Worm (Caenorhabditis elegans) whole organism, mixed stage, embryonic: ENCODE measurements around the gene ttr-29.

Experiments used
- M03D4.4 ChIP-seq: sonication (generic microtip); optimal IDR thresholded peaks from 2 replicates; lab custom pipeline; 2017; ENCODE audit warnings: mild to moderate bottlenecking, missing genetic modification characterization, missing compliant biosample characterization
- blmp-1 ChIP-seq: fragments of 150-350 bp; optimal IDR thresholded peaks from 2 replicates; lab custom pipeline; 2014; ENCODE audit warnings: missing biosample characterization, missing genetic modification characterization
- ceh-39 ChIP-seq: fragments of 150-350 bp; optimal IDR thresholded peaks from 2 replicates; lab custom pipeline; 2014; ENCODE audit warnings: missing biosample characterization, missing genetic modification characterization
- ceh-43 ChIP-seq: fragments of 200-800 bp; sonication (Bioruptor generic); optimal IDR thresholded peaks from 2 replicates; lab custom pipeline; 2018; ENCODE audit warnings: mild to moderate bottlenecking, missing genetic modification characterization, moderate library complexity, missing compliant biosample characterization
- ceh-83 ChIP-seq: fragments of 200-800 bp; sonication (Bioruptor generic); optimal IDR thresholded peaks from 2 replicates; lab custom pipeline; 2018; ENCODE audit warnings: mild to moderate bottlenecking, missing genetic modification characterization, missing compliant biosample characterization
- ces-1 ChIP-seq: fragments of 150-350 bp; optimal IDR thresholded peaks from 2 replicates; lab custom pipeline; 2014; ENCODE audit warnings: missing biosample characterization, missing genetic modification reagents, missing genetic modification characterization
- cnd-1 ChIP-seq: fragments of 200-800 bp; sonication (Bioruptor generic); optimal IDR thresholded peaks from 2 replicates; lab custom pipeline; 2018; ENCODE audit warnings: mild to moderate bottlenecking, missing genetic modification characterization, missing compliant biosample characterization
- drap-1 ChIP-seq: fragments of 200-800 bp; sonication (Bioruptor generic); optimal IDR thresholded peaks from 3 replicates; lab custom pipeline; 2018; ENCODE audit warnings: mild to moderate bottlenecking, missing genetic modification characterization, missing compliant biosample characterization
- elt-3 ChIP-seq: fragments of 150-350 bp; optimal IDR thresholded peaks from 2 replicates; lab custom pipeline; 2014; ENCODE audit warnings: missing biosample characterization, missing genetic modification characterization
- flh-1 ChIP-seq: fragments of 200-800 bp; sonication (Bioruptor generic); optimal IDR thresholded peaks from 2 replicates; lab custom pipeline; 2018; ENCODE audit warnings: mild to moderate bottlenecking, missing genetic modification characterization, moderate library complexity, missing compliant biosample characterization
- hlh-1 ChIP-seq: fragments of 150-350 bp; optimal IDR thresholded peaks from 2 replicates; lab custom pipeline; 2014; ENCODE audit warnings: missing biosample characterization, missing genetic modification reagents, missing genetic modification characterization
- lin-13 ChIP-seq: fragments of 150-350 bp; optimal IDR thresholded peaks from 2 replicates; lab custom pipeline; 2014; ENCODE audit warnings: missing biosample characterization, missing genetic modification characterization
- lin-32 ChIP-seq: fragments of 200-800 bp; sonication (Bioruptor generic); optimal IDR thresholded peaks from 2 replicates; lab custom pipeline; 2018; ENCODE audit warnings: mild to moderate bottlenecking, missing genetic modification characterization, missing compliant biosample characterization
- lsy-2 ChIP-seq: fragments of 150-350 bp; optimal IDR thresholded peaks from 2 replicates; lab custom pipeline; 2014; ENCODE audit warnings: missing biosample characterization, missing genetic modification characterization
- mab-5 ChIP-seq: fragments of 150-350 bp; optimal IDR thresholded peaks from 2 replicates; lab custom pipeline; 2014; ENCODE audit warnings: missing biosample characterization, missing genetic modification characterization
- mep-1 ChIP-seq: fragments of 150-350 bp; optimal IDR thresholded peaks from 2 replicates; lab custom pipeline; 2017; ENCODE audit warnings: missing biosample characterization, missing genetic modification reagents, missing genetic modification characterization, inconsistent platforms
- mls-2 ChIP-seq: sonication (generic microtip); optimal IDR thresholded peaks from 2 replicates; lab custom pipeline; 2016; ENCODE audit warnings: mild to moderate bottlenecking, missing genetic modification characterization, moderate library complexity, missing compliant biosample characterization
- nhr-12 ChIP-seq: fragments of 150-350 bp; optimal IDR thresholded peaks from 2 replicates; lab custom pipeline; 2014; ENCODE audit warnings: missing biosample characterization, missing genetic modification characterization
- nhr-237 ChIP-seq: fragments of 150-350 bp; optimal IDR thresholded peaks from 2 replicates; lab custom pipeline; 2014; ENCODE audit warnings: missing biosample characterization, missing genetic modification characterization
- nhr-28 ChIP-seq: fragments of 150-350 bp; optimal IDR thresholded peaks from 2 replicates; lab custom pipeline; 2014; ENCODE audit warnings: missing biosample characterization, missing genetic modification characterization
- nhr-76 ChIP-seq: sonication (generic microtip); optimal IDR thresholded peaks from 2 replicates; lab custom pipeline; 2017; ENCODE audit warnings: missing biosample characterization, missing genetic modification characterization
- pha-4 ChIP-seq: fragments of 150-350 bp; optimal IDR thresholded peaks from 2 replicates; lab custom pipeline; 2018; ENCODE audit warnings: missing biosample characterization, missing genetic modification reagents, missing genetic modification characterization
- sem-2 ChIP-seq: fragments of 200-800 bp; sonication (Bioruptor generic); optimal IDR thresholded peaks from 2 replicates; lab custom pipeline; 2018; ENCODE audit warnings: mild to moderate bottlenecking, missing genetic modification characterization, missing compliant biosample characterization
- snpc-4 ChIP-seq: fragments of 150-350 bp; optimal IDR thresholded peaks from 2 replicates; lab custom pipeline; 2014; ENCODE audit warnings: missing biosample characterization, missing genetic modification characterization
- sptf-1 ChIP-seq: sonication (generic microtip); optimal IDR thresholded peaks from 2 replicates; lab custom pipeline; 2017; ENCODE audit warnings: mild to moderate bottlenecking, missing genetic modification characterization, moderate library complexity, missing compliant biosample characterization
- unc-39 ChIP-seq: fragments of 150-350 bp; optimal IDR thresholded peaks from 2 replicates; lab custom pipeline; 2014; ENCODE audit warnings: missing biosample characterization, missing genetic modification characterization
- zip-8 ChIP-seq: fragments of 150-350 bp; optimal IDR thresholded peaks from 2 replicates; lab custom pipeline; 2014; ENCODE audit warnings: missing biosample characterization, missing genetic modification characterization
- ztf-11 ChIP-seq: fragments of 150-350 bp; optimal IDR thresholded peaks from 2 replicates; lab custom pipeline; 2014; ENCODE audit warnings: missing biosample characterization, missing genetic modification characterization

Gene ttr-29

DNA sequence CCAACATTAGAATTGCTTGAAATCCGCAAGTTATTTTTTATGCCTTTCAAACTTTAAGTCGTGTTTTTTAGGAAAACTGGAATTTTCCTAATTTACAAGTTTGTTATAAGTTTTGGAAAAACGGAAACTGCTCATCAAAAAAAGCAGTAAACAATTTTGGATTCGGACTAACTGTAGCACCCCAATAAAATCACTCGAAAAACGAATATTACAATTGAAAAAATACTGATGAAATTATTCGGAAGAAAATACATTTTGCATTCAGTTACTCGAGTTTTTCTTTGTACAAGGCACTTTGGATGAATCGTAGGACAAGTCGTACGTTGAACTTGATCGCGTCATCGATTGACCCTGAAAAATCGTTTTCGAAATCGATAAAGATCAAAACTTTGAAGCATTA is 24.3 kb downstream of the ttr-29 start:
- TF ChIP-seq M03D4.4 = no peak
- TF ChIP-seq nhr-76 = no peak
- no peak for TF ChIP-seq lin-13 (tag; lab: Kevin White, UChicago)
- TF ChIP-seq flh-1 (GFP tag; lab: Kevin White, UChicago) = no peak
- TF ChIP-seq drap-1 (GFP tag; lab: Kevin White, UChicago) = no peak
- TF ChIP-seq ces-1 (GFP tag; lab: Kevin White, UChicago) = no peak
- TF ChIP-seq sem-2 (GFP tag; lab: Kevin White, UChicago) = no peak
- no peak for TF ChIP-seq hlh-1 (tag; lab: Kevin White, UChicago)
- no peak for TF ChIP-seq ceh-39 (tag; lab: Kevin White, UChicago)
- TF ChIP-seq pha-4 (tag; lab: Kevin White, UChicago) = no peak
- TF ChIP-seq ceh-83 = no peak
- TF ChIP-seq mls-2 (tag; lab: Kevin White, UChicago) = no peak
- no peak for TF ChIP-seq elt-3
- TF ChIP-seq mep-1 (tag; lab: Kevin White, UChicago) = no peak

DNA sequence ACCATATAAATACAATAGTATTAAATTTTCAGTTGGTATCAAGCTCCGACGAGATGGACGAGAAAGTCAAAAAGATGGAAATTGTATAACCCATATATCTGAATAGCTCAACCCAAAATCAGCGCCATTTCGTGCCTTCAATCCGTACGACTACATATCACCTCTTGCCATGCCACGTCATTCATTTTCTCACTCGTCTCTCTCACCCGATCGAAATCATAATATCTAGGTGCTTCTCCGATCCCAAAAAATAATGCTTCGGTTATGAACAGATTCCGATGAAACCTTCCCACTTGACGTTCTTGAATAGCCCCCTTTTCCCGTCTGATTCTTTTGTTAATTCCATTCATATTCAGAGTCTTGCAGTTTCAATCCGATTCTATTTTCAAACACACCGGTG is 25.2 kb downstream of the ttr-29 start:
- TF ChIP-seq hlh-1 (tag; lab: Kevin White, UChicago) = no peak
- TF ChIP-seq, all 35 proteins: peak for 0

DNA sequence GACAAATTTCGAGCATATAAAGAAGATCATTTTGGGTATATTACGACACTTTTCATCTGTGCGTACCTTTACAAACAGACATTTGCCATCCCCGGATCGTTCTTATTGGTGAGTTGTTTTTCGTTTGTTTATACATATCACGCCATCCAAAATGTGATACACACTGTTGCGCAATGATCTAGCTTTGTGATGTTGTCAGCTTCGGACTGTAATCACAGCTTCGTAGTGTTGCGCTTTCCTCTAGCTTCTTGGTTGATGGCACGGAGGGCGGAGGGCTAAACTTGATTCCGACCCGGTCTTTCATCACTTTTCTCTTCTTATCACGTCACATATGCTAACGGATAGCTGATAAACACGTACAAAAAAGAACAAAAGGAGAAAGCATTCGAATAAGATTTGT is 27.3 kb downstream of the ttr-29 start:
- TF ChIP-seq zip-8 (tag; lab: Kevin White, UChicago) = peak; percentile 79
- no peak for TF ChIP-seq sptf-1 (tag; lab: Kevin White, UChicago)

DNA sequence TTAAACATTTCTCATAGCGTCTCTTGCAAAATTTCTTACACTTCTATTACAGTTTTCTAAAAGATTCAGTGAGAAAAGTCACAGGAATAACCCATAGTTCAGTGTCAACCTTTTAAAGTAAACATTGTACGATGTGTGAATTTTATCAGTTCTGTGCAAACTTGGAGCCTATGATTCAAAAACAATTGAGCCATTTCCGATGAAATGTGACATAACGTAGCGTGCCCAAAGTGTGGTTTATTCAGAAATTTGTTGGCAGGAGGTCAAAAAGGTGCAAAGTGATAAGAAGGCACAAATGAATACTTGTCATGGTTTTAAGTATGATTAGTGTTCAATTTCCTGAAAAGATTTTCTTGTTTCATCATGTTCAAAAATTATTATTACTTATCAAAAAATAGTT is 29.1 kb downstream of the ttr-29 start:
- no peak for TF ChIP-seq zip-8 (tag; lab: Kevin White, UChicago)

DNA sequence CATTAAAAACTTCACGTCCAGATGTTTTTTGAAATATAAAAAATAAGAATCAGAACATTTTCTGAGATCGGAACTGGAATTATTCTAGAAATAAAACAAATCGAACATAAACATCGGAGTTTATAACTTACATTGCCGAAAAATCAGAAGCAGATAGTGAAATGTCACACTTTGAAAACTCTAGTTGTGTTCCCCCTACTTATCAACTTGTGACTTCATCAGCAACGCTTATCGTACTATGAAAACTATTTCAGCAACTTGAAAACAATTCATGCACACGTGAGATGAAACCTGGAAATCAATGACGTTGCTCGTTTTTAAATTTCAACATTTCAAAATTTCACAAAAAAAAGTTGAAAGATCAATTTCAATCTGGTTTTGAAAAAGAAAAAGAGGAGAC is 29.9 kb downstream of the ttr-29 start:
- TF ChIP-seq sptf-1 (tag; lab: Kevin White, UChicago) (no peak), lin-13 (tag; lab: Kevin White, UChicago) (no peak), ceh-83 (no peak), lin-32 (GFP tag; lab: Kevin White, UChicago) (no peak), nhr-237 (tag; lab: Kevin White, UChicago) (no peak), pha-4 (tag; lab: Kevin White, UChicago) (no peak), ztf-11 (no peak), hlh-1 (tag; lab: Kevin White, UChicago) (no peak), ceh-43 (no peak), nhr-12 (tag; lab: Kevin White, UChicago) (no peak), M03D4.4 (no peak), cnd-1 (no peak), lsy-2 (no peak), nhr-76 (no peak), unc-39 (tag; lab: Kevin White, UChicago) (no peak)

DNA sequence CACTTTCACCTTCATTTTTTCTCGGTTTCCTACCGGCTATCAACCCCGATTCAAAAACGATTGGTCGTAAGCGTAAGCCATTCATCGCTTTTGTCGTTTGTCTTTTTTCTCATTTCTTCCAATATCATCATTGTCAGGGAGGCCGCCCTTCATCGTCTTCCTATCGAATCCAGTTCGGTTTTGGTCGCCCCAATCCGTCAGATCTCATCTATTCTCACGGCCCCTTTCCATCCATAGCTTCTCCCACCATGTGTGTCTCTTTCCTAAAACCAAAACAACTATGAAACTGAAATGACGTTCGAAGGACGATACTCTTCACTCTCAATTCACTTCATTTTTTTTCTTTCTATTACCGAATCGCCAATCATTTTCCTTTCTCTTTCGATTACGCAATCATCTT is 30.8 kb downstream of the ttr-29 start:
- no peak for TF ChIP-seq cnd-1
- peak; percentile 75 for TF ChIP-seq blmp-1 (tag; lab: Kevin White, UChicago)

DNA sequence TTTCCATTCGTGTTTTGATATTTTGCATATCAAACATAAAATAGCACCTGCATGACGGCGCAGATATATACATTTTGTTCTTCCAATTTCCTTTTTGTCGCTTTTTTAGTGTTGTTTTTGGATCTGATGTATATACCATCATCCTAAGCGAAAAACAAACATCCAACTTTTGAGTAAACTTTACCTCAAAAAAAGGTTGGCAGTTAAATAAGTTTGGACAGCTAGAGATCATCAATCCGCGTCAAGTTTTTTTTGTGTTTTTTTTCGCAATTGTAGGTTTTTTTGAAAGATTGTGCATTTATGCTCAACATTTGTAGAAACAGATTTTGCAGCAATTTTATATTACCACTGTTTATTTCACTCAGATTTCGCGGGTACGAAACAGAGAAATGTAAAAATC is 34.9 kb downstream of the ttr-29 start, which contains the start of gene bus-19:
bus-19 (plus strand) TSS at position 301 of the 400 bp plus-strand sequence.
- no peak for TF ChIP-seq ceh-83
- no peak for TF ChIP-seq nhr-28
- no peak for TF ChIP-seq mab-5

DNA sequence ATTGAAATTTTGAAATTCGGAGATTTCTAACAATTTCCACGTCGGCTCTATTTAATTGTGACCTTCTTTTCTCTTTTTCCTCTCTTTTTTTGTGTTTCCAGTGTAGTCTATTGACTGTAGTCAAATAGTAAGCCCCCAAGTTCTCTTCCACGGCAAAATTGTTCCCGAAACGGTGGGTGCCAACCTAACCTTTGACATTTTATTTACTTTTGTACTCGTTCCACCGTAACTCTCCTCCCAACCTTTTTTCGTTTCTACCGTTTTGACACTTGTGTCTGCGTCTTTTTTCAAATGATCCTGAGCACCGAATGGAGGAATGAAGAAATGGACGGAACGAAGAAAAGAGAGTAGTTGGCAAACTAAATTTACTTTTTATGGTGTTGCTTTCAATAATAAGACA is 35.9 kb downstream of the ttr-29 start:
- TF ChIP-seq snpc-4 (tag; lab: Kevin White, UChicago) (no peak), drap-1 (GFP tag; lab: Kevin White, UChicago) (no peak)
